Fruit fly (Drosophila melanogaster) S2 (cell line): ENCODE results near the gene CG6055.

Experiments used
- CG8478 ChIP-seq: fragments of >200 bp; optimal IDR thresholded peaks from 2 replicates; lab custom pipeline; 2018
- CTCF ChIP-seq, 2 experiments: fragments of >200 bp; optimal IDR thresholded peaks; 2 replicates each; lab custom pipeline; 2018

- no peak for TF ChIP-seq CTCF (optimal IDR thresholded peaks at IDR 0.05; lab: Kevin White, UChicago)
- no peak for TF ChIP-seq CG8478 (lab: Kevin White, UChicago)
Observed at dm6 chr2L:7507447-7507846, 41.1 kb downstream of the CG6055 start.
